Worm (Caenorhabditis elegans): ENCODE data around the gene trmt-10A.

Gene trmt-10A

ce11 chrIV:9924419-9924818 is 7.6 kb downstream of the trmt-10A start (continued):
- TF ChIP-seq lsy-27 (tag; optimal IDR thresholded peaks at IDR 0.05; ENCODE audit: borderline replicate concordance, insufficient read depth) (no peak), tbp1 (GFP tag; optimal IDR thresholded peaks at IDR 0.05) (no peak)

DNA sequence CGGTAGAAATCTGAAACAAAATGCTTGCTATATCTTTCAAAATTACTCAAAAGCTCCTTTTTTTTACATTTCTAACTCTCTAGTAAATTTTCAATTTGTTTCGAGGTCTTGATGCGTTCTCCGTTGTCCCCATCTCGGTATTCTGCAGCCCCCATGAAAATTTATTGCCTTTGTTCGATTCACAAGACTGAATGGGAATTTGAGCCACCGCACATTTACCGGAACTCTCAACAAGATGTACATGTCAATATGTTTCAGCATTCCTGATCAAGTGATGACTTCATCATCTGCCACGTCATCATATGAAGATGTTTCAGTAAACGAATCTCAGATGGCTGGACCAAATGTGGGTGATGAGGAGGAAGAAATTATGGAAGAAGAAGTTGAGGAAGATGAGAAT is 11.6 kb downstream of the trmt-10A start:
- TF ChIP-seq rec-8 (tag; optimal IDR thresholded peaks at IDR 0.05) (no peak), madf-6 (GFP tag; IDR thresholded peaks at IDR 0.05) (no peak), F39B2.1 (GFP tag; IDR thresholded peaks at IDR 0.05) (no peak), K12H6.12 (tag; optimal IDR thresholded peaks at IDR 0.05) (no peak), ztf-18 (tag; optimal IDR thresholded peaks at IDR 0.05) (no peak)

- no peak for TF ChIP-seq akir-1 (GFP tag; optimal IDR thresholded peaks at IDR 0.05)
- no peak for TF ChIP-seq ceh-79 (tag; optimal IDR thresholded peaks at IDR 0.05)
- TF ChIP-seq dpff-1 (tag; optimal IDR thresholded peaks at IDR 0.05): no peak
- TF ChIP-seq T07F8.4 (tag; optimal IDR thresholded peaks at IDR 0.05): no peak
- TF ChIP-seq attf-5 (GFP tag; optimal IDR thresholded peaks at IDR 0.05): no peak
- no peak for TF ChIP-seq somi-1 (GFP tag; optimal IDR thresholded peaks at IDR 0.05)
- no peak for TF ChIP-seq madf-3 (GFP tag; IDR thresholded peaks at IDR 0.05)
- TF ChIP-seq ZK185.1 (tag; optimal IDR thresholded peaks at IDR 0.05; ENCODE audit: poor library complexity, severe bottlenecking): no peak
- TF ChIP-seq mel-28 (tag; optimal IDR thresholded peaks at IDR 0.05; ENCODE audit: borderline replicate concordance): no peak
- TF ChIP-seq snpc-1.3 (tag; optimal IDR thresholded peaks at IDR 0.05; ENCODE audit: insufficient read depth): no peak
- TF ChIP-seq bed-2 (GFP tag; IDR thresholded peaks at IDR 0.05): no peak
- no peak for TF ChIP-seq lin-54 (GFP tag; optimal IDR thresholded peaks at IDR 0.05)
- TF ChIP-seq hsf-1 (GFP tag; IDR thresholded peaks at IDR 0.05): no peak
- no peak for TF ChIP-seq egl-18 (GFP tag; IDR thresholded peaks at IDR 0.05)
- TF ChIP-seq rec-8 (tag; optimal IDR thresholded peaks at IDR 0.05): no peak
- no peak for TF ChIP-seq madf-6 (GFP tag; IDR thresholded peaks at IDR 0.05)
Measured at ce11 chrIV:9918021-9918420, 14.0 kb downstream of the trmt-10A start.

DNA sequence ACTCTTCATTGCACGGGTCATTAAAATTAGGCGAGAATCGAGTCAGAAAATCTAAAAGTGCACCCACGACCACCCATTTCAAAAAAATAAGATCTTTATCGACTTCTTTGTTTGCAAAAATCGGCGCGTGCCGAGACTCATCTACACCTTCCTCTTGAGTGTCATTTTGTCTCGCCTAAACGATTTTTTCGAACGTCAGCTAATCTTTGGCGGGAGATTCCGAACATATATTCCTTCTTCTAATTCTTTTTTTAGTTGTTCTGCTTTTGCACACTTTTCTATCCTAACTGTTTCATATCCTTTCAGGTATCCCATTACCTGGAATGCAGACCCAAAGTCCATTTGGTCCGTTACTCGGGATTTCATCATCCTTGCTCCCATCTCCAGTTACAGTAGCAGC is 15.8 kb downstream of the trmt-10A start, which contains the start of gene bed-3:
TSS of gene bed-3 (plus strand) at position 301 of the 400 bp plus-strand sequence.
- no peak for TF ChIP-seq Y56A3A.18 (GFP tag; IDR thresholded peaks at IDR 0.05)
- TF ChIP-seq cebp-1 (GFP tag; IDR thresholded peaks at IDR 0.05): no peak
- TF ChIP-seq cebp-1 (tag; optimal IDR thresholded peaks at IDR 0.05): no peak
- no peak for TF ChIP-seq ztf-3 (GFP tag; optimal IDR thresholded peaks at IDR 0.05)
- TF ChIP-seq F10E7.11 (tag; optimal IDR thresholded peaks at IDR 0.05): no peak
- no peak for TF ChIP-seq lin-35 (GFP tag; optimal IDR thresholded peaks at IDR 0.05)
- no peak for TF ChIP-seq attf-6 (GFP tag; IDR thresholded peaks at IDR 0.05)
- no peak for TF ChIP-seq ztf-26 (tag; optimal IDR thresholded peaks at IDR 0.05)
- TF ChIP-seq bed-1 (GFP tag; IDR thresholded peaks at IDR 0.05): no peak
- no peak for TF ChIP-seq ztf-18 (tag; optimal IDR thresholded peaks at IDR 0.05)
- TF ChIP-seq nhr-80 (tag; optimal IDR thresholded peaks at IDR 0.05): no peak
- TF ChIP-seq mxl-1 (tag; optimal IDR thresholded peaks at IDR 0.05): no peak
- TF ChIP-seq lag-1 (GFP tag; IDR thresholded peaks at IDR 0.05): no peak
- TF ChIP-seq hlh-12 (tag; optimal IDR thresholded peaks at IDR 0.05): no peak
- TF ChIP-seq lin-54 (GFP tag; optimal IDR thresholded peaks at IDR 0.05): no peak
- no peak for TF ChIP-seq F57A8.1 (GFP tag; optimal IDR thresholded peaks at IDR 0.05)
- no peak for TF ChIP-seq athp-1 (tag; optimal IDR thresholded peaks at IDR 0.05)
- TF ChIP-seq snpc-1.1 (tag; optimal IDR thresholded peaks at IDR 0.05; ENCODE audit: insufficient read depth): no peak
